Fruit fly (Drosophila melanogaster) whole organism, prepupa: ENCODE data around the gene elB.

Experiments used
- Blimp-1 ChIP-seq: fragments of 200-800 bp; sonication (Bioruptor generic); optimal IDR thresholded peaks from 3 replicates; lab custom pipeline; 2017; ENCODE audit warnings: missing biosample characterization, missing genetic modification characterization, mild to moderate bottlenecking, moderate library complexity, missing genetic modification reagents
- CG11294 ChIP-seq: fragments of 200-800 bp; sonication (Bioruptor generic); IDR thresholded peaks from 2 replicates; pipeline ENCODE4 v1.3.6; 2022; ENCODE audit warnings: missing biosample characterization, missing genetic modification characterization
- CG11762 ChIP-seq: fragments of 200-800 bp; sonication (Bioruptor generic); optimal IDR thresholded peaks from 3 replicates; lab custom pipeline; 2016; ENCODE audit warnings: missing biosample characterization, missing genetic modification characterization; ENCODE audit not compliant: insufficient read depth
- CG11902 ChIP-seq: fragments of 200-800 bp; sonication (Bioruptor generic); optimal IDR thresholded peaks from 3 replicates; lab custom pipeline; 2016; ENCODE audit warnings: missing biosample characterization, missing genetic modification characterization
- CG15336 ChIP-seq: fragments of 200-800 bp; sonication (Bioruptor generic); IDR thresholded peaks from 2 replicates; pipeline ENCODE4 v1.3.6; 2022; ENCODE audit warnings: missing biosample characterization, missing genetic modification characterization
- CG1621 ChIP-seq: fragments of 200-800 bp; sonication (Bioruptor generic); optimal IDR thresholded peaks from 3 replicates; lab custom pipeline; 2018; ENCODE audit warnings: missing biosample characterization, mild to moderate bottlenecking, missing genetic modification characterization
- CG16779 ChIP-seq: fragments of 200-800 bp; sonication (Bioruptor generic); optimal IDR thresholded peaks from 3 replicates; lab custom pipeline; 2017; ENCODE audit warnings: missing biosample characterization, mild to moderate bottlenecking, missing genetic modification characterization
- CG3032 ChIP-seq: fragments of 200-800 bp; optimal IDR thresholded peaks from 2 replicates; lab custom pipeline; 2019; ENCODE audit warnings: missing biosample characterization, mild to moderate bottlenecking, missing genetic modification characterization, moderate library complexity
- CG34406 ChIP-seq: fragments of 200-800 bp; sonication (Bioruptor generic); optimal IDR thresholded peaks from 3 replicates; lab custom pipeline; 2016; ENCODE audit warnings: missing biosample characterization, missing genetic modification characterization
- CG3919 ChIP-seq: fragments of 200-800 bp; sonication (Bioruptor generic); optimal IDR thresholded peaks from 3 replicates; lab custom pipeline; 2016; ENCODE audit warnings: missing biosample characterization, missing genetic modification characterization
- CG4318 ChIP-seq: fragments of 200-800 bp; sonication (Bioruptor generic); optimal IDR thresholded peaks from 3 replicates; lab custom pipeline; 2017; ENCODE audit warnings: missing biosample characterization, mild to moderate bottlenecking, missing genetic modification characterization
- CG6163 ChIP-seq: fragments of 200-800 bp; sonication (Bioruptor generic); IDR thresholded peaks from 3 replicates; pipeline ENCODE4 v1.3.6; 2022; ENCODE audit warnings: missing biosample characterization, missing genetic modification characterization
- CG6792 ChIP-seq: fragments of 200-800 bp; sonication (Bioruptor generic); optimal IDR thresholded peaks from 3 replicates; lab custom pipeline; 2016; ENCODE audit warnings: missing biosample characterization, missing genetic modification characterization
- CG6808 ChIP-seq: fragments of 200-800 bp; sonication (Bioruptor generic); optimal IDR thresholded peaks from 3 replicates; lab custom pipeline; 2017; ENCODE audit warnings: missing biosample characterization, missing genetic modification characterization, mild to moderate bottlenecking, moderate library complexity, missing genetic modification reagents
- CG7368 ChIP-seq: fragments of 200-800 bp; sonication (Bioruptor generic); optimal IDR thresholded peaks from 3 replicates; lab custom pipeline; 2016; ENCODE audit warnings: missing biosample characterization, missing genetic modification characterization
- CG8119 ChIP-seq: fragments of 200-800 bp; sonication (Bioruptor generic); IDR thresholded peaks from 3 replicates; pipeline ENCODE4 v1.3.6; 2022; ENCODE audit warnings: missing biosample characterization, missing genetic modification characterization
- CG8319 ChIP-seq: fragments of 200-800 bp; sonication (Bioruptor generic); optimal IDR thresholded peaks from 3 replicates; lab custom pipeline; 2016; ENCODE audit warnings: missing biosample characterization, missing genetic modification characterization
- CG9139 ChIP-seq: fragments of 200-800 bp; sonication (Bioruptor generic); optimal IDR thresholded peaks from 3 replicates; lab custom pipeline; 2017; ENCODE audit warnings: missing biosample characterization, mild to moderate bottlenecking, missing genetic modification characterization
- Eip75B ChIP-seq: fragments of 200-800 bp; sonication (Bioruptor generic); optimal IDR thresholded peaks from 3 replicates; lab custom pipeline; 2016; ENCODE audit warnings: missing biosample characterization, missing genetic modification characterization
- Eip78C ChIP-seq: fragments of 200-800 bp; sonication (Bioruptor generic); peaks from one replicate; lab custom pipeline; 2016; ENCODE audit warnings: missing biosample characterization, missing genetic modification characterization
- Eip93F ChIP-seq: fragments of 200-800 bp; sonication (Bioruptor generic); optimal IDR thresholded peaks from 2 replicates; lab custom pipeline; 2016; ENCODE audit warnings: missing biosample characterization, mild to moderate bottlenecking, missing genetic modification characterization
- Gug ChIP-seq: fragments of 200-800 bp; sonication (Bioruptor generic); IDR thresholded peaks from 2 replicates; pipeline ENCODE4 v1.3.6; 2022; ENCODE audit warnings: missing biosample characterization, missing genetic modification characterization
- Hr38 ChIP-seq: sonication (Bioruptor generic); optimal IDR thresholded peaks from 2 replicates; lab custom pipeline; 2016; ENCODE audit warnings: missing biosample characterization, missing genetic modification characterization
- Hr39 ChIP-seq: fragments of 200-800 bp; sonication (Bioruptor generic); optimal IDR thresholded peaks from 2 replicates; lab custom pipeline; 2016; ENCODE audit warnings: missing biosample characterization, missing genetic modification characterization
- Hr4 ChIP-seq: fragments of 200-800 bp; sonication (Bioruptor generic); optimal IDR thresholded peaks from 3 replicates; lab custom pipeline; 2016; ENCODE audit warnings: missing biosample characterization, missing genetic modification characterization
- Lpt ChIP-seq: fragments of 200-800 bp; sonication (Bioruptor generic); optimal IDR thresholded peaks from 3 replicates; lab custom pipeline; 2016; ENCODE audit warnings: missing biosample characterization, missing genetic modification characterization
- Met ChIP-seq: fragments of 200-800 bp; sonication (Bioruptor generic); optimal IDR thresholded peaks from 3 replicates; lab custom pipeline; 2016; ENCODE audit warnings: missing biosample characterization, missing genetic modification characterization
- OdsH ChIP-seq: fragments of 200-800 bp; sonication (Bioruptor generic); optimal IDR thresholded peaks from 3 replicates; lab custom pipeline; 2016; ENCODE audit warnings: missing biosample characterization, missing genetic modification characterization
- Sox102F ChIP-seq: fragments of 200-800 bp; sonication (Bioruptor generic); optimal IDR thresholded peaks from 2 replicates; lab custom pipeline; 2016; ENCODE audit warnings: missing biosample characterization, mild to moderate bottlenecking, missing genetic modification characterization
- Sox14 ChIP-seq: fragments of 200-800 bp; sonication (Bioruptor generic); optimal IDR thresholded peaks from 3 replicates; lab custom pipeline; 2016; ENCODE audit warnings: missing biosample characterization, missing genetic modification characterization
- achi ChIP-seq: fragments of 200-800 bp; sonication (Bioruptor generic); optimal IDR thresholded peaks from 3 replicates; lab custom pipeline; 2016; ENCODE audit warnings: missing biosample characterization, missing genetic modification characterization
- acj6 ChIP-seq: fragments of 200-800 bp; sonication (Bioruptor generic); optimal IDR thresholded peaks from 3 replicates; lab custom pipeline; 2016; ENCODE audit warnings: missing biosample characterization, missing genetic modification characterization
- dac ChIP-seq: fragments of 200-800 bp; sonication (Bioruptor generic); optimal IDR thresholded peaks from 2 replicates; lab custom pipeline; 2017; ENCODE audit warnings: missing biosample characterization, mild to moderate bottlenecking, missing genetic modification characterization
- fkh ChIP-seq: fragments of 200-800 bp; sonication (Bioruptor generic); optimal IDR thresholded peaks from 3 replicates; lab custom pipeline; 2017; ENCODE audit warnings: missing biosample characterization, mild to moderate bottlenecking, missing genetic modification characterization, moderate library complexity
- net ChIP-seq: fragments of 200-800 bp; sonication (Bioruptor generic); optimal IDR thresholded peaks from 3 replicates; lab custom pipeline; 2016; ENCODE audit warnings: missing biosample characterization, missing genetic modification characterization
- pdm3 ChIP-seq: fragments of 200-800 bp; sonication (Bioruptor generic); optimal IDR thresholded peaks from 3 replicates; lab custom pipeline; 2016; ENCODE audit warnings: missing biosample characterization, missing genetic modification characterization
- salr ChIP-seq, 2 experiments: fragments of 200-800 bp; sonication (Bioruptor generic); optimal IDR thresholded peaks; 3 replicates each; lab custom pipeline; 2016 to 2018; ENCODE audit warnings: missing biosample characterization in 2 of 2, missing genetic modification characterization in 2 of 2, mild to moderate bottlenecking in 1 of 2
- ss ChIP-seq, 2 experiments: fragments of 200-800 bp; sonication (Bioruptor generic); optimal IDR thresholded peaks; 2 replicates in 1 of 2; 3 replicates in 1 of 2; lab custom pipeline; 2017 to 2018; ENCODE audit warnings: mild to moderate bottlenecking in 2 of 2, missing biosample characterization in 2 of 2, missing genetic modification characterization in 2 of 2, moderate library complexity in 1 of 2
- svp ChIP-seq: fragments of 200-800 bp; sonication (Bioruptor generic); peaks from one replicate; lab custom pipeline; 2016; ENCODE audit warnings: missing biosample characterization, missing genetic modification characterization
- vri ChIP-seq: fragments of 200-800 bp; sonication (Bioruptor generic); optimal IDR thresholded peaks from 3 replicates; lab custom pipeline; 2016; ENCODE audit warnings: missing biosample characterization, mild to moderate bottlenecking, missing genetic modification characterization

elB gene

DNA sequence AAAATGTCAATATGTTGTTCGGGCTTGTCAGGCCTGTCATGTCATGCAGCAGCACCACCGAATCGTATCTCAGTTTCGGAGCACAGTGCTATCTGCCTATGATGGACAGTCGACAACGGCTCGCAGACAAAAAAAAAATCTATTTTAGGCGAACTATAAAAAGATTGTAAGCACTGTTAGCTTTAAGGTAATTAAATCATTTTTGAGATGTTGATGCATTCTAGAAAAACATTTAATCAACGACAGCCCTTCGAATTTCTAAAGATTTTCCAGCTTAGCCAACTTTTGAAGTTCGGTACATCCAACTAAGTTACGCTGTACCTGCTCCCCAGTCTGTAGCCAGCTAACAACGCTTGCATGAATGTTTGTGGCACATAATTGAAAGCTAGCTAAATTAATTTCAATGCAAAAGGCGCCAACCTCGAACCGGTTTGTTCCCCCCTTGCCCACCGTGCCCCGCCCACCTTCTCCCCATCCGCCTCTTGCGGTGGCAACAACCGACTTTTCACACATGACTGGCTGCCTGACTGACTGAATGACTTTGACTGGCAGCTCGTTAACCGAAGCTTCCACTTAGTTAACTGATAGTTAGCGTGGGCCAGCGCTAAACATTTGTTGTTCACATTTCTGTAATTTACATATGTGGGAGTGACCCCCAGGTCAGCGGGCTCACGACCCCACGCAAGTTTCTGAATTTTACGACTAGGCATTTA lies 49.0 kb upstream of the elB start (continued):
- TF ChIP-seq CG8319 (GFP tag; lab: Kevin White, UChicago): no peak
- peak; percentile 52 for TF ChIP-seq OdsH
- peak; percentile 27 for TF ChIP-seq Eip75B (GFP tag; lab: Kevin White, UChicago)
- TF ChIP-seq salr (GFP tag; optimal IDR thresholded peaks at IDR 0.05; lab: Kevin White, UChicago): peak in 1 of 2 experiments; percentile 41
- TF ChIP-seq Sox14 (GFP tag; lab: Kevin White, UChicago): peak; percentile 13
- TF ChIP-seq Hr4 (GFP tag; lab: Kevin White, UChicago): peak; percentile 87
- peak; percentile 13 for TF ChIP-seq CG6808 (GFP tag; lab: Kevin White, UChicago)
- TF ChIP-seq CG8119 (GFP tag; lab: Robert Waterston, UW): peak; percentile 81
- peak; percentile 21; the same call in 1 of the 2 replicates for TF ChIP-seq Gug
- peak; percentile 72; the same call in 2 of the 3 replicates for TF ChIP-seq CG6163 (GFP tag; lab: Robert Waterston, UW)
- peak; percentile 28; the same call in 1 of the 2 replicates for TF ChIP-seq CG11294 (GFP tag; lab: Robert Waterston, UW)
- no peak for TF ChIP-seq Sox102F (GFP tag; lab: Kevin White, UChicago)
- no peak for TF ChIP-seq Hr38
- no peak for TF ChIP-seq CG1621 (tag; lab: Kevin White, UChicago)
- TF ChIP-seq CG3919: peak; percentile 51

- TF ChIP-seq CG11902 (GFP tag; lab: Kevin White, UChicago): no peak
- peak; percentile 51 for TF ChIP-seq CG15336 (GFP tag; lab: Robert Waterston, UW)
- no peak for TF ChIP-seq achi (GFP tag; lab: Kevin White, UChicago)
- TF ChIP-seq Met (GFP tag; lab: Kevin White, UChicago): peak; percentile 1
- no peak for TF ChIP-seq CG3032 (tag; lab: Kevin White, UChicago)
- no peak for TF ChIP-seq vri (GFP tag; lab: Kevin White, UChicago)
- peak; percentile 61 for TF ChIP-seq Eip78C (GFP tag; lab: Kevin White, UChicago)
- TF ChIP-seq CG8119 (GFP tag; lab: Robert Waterston, UW): no peak
- TF ChIP-seq acj6: no peak
- no peak for TF ChIP-seq CG9139
Measured at dm6 chr2L:14457414-14457813, 48.1 kb upstream of the elB start.

DNA sequence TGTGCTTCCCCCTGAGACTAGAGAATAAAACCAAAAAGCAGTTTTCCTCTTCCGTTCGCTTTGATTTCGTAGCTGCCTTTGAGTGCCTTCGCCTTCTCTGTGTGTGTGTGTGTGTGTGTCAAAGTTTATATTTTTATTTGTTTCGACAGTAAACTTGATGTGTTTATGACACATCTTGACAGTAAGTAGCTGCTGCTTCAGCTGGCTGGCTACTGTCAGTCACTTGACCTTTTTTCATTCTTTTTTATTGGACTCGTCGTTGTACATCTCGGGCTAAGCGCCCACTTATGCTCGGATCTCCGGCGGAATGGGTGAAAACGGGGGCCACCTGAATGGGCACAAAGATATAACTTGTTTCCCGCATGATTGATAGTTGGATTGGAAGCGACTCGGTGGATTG lies 47.5 kb upstream of the elB start:
- TF ChIP-seq Lpt (GFP tag; lab: Kevin White, UChicago): no peak
- no peak for TF ChIP-seq CG8319 (GFP tag; lab: Kevin White, UChicago)
- TF ChIP-seq CG7368 (GFP tag; lab: Kevin White, UChicago): no peak
- TF ChIP-seq CG1621 (tag; lab: Kevin White, UChicago): no peak
- no peak for TF ChIP-seq dac
- TF ChIP-seq Hr4 (GFP tag; lab: Kevin White, UChicago): no peak
- no peak for TF ChIP-seq pdm3 (GFP tag; lab: Kevin White, UChicago)
- no peak for TF ChIP-seq CG11294 (GFP tag; lab: Robert Waterston, UW)
- TF ChIP-seq vri (GFP tag; lab: Kevin White, UChicago): no peak
- TF ChIP-seq CG11902 (GFP tag; lab: Kevin White, UChicago): no peak
- no peak for TF ChIP-seq Eip93F (GFP tag; lab: Kevin White, UChicago)
- TF ChIP-seq salr (GFP tag; optimal IDR thresholded peaks at IDR 0.05; lab: Kevin White, UChicago): no peak
- TF ChIP-seq CG34406 (GFP tag; lab: Kevin White, UChicago): no peak
- no peak for TF ChIP-seq svp (GFP tag; lab: Kevin White, UChicago)
- no peak for TF ChIP-seq CG9139
- TF ChIP-seq Hr39 (GFP tag; lab: Kevin White, UChicago): no peak
- no peak for TF ChIP-seq fkh
- TF ChIP-seq ss (GFP tag; optimal IDR thresholded peaks at IDR 0.05; lab: Kevin White, UChicago): no peak
- no peak for TF ChIP-seq Eip78C (GFP tag; lab: Kevin White, UChicago)
- TF ChIP-seq CG6792 (GFP tag; lab: Kevin White, UChicago): no peak

DNA sequence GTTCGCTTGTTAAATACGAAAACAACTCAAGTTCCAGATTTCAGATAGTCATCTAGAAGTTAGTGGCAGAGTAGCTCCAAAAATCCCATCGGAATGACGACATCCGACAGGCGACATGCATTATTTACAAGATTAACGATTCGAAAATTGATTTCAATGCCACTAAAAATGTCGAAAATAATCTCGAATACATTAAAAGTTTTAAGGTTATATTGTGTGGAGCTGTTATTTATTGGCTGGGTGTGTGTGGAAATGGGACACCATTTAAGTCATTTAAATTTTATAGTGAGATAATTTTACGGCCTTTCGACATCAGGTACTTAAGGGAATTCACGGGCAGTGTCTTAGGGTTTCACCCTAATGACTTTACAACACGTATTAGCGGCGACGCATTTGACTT lies 46.9 kb upstream of the elB start:
- no peak for TF ChIP-seq acj6
- TF ChIP-seq achi (GFP tag; lab: Kevin White, UChicago): no peak
- TF ChIP-seq Lpt (GFP tag; lab: Kevin White, UChicago): no peak
- no peak for TF ChIP-seq CG16779
- TF ChIP-seq Gug: no peak
- no peak for TF ChIP-seq CG3032 (tag; lab: Kevin White, UChicago)
- no peak for TF ChIP-seq Blimp-1 (GFP tag; lab: Kevin White, UChicago)
- no peak for TF ChIP-seq CG4318 (GFP tag; lab: Kevin White, UChicago)
- TF ChIP-seq Sox14 (GFP tag; lab: Kevin White, UChicago): no peak
- TF ChIP-seq Hr38: no peak
- no peak for TF ChIP-seq net
- TF ChIP-seq dac: no peak
- no peak for TF ChIP-seq CG11762 (GFP tag; lab: Kevin White, UChicago)
